Fruit fly (Drosophila melanogaster): ENCODE measurements around the gene CG13625.
A peak's percentile ranks its signal among the peaks of the same experiment; 100 is the strongest.

The CG13625 gene

dm6 chr3R:24598549-24599204 is 13.7 kb upstream of the CG13625 start (continued):
- TF ChIP-seq kah (GFP tag; optimal IDR thresholded peaks at IDR 0.05): no peak
- no peak for TF ChIP-seq prd (optimal IDR thresholded peaks at IDR 0.05)
- TF ChIP-seq prd (GFP tag; IDR thresholded peaks at IDR 0.05): peak; percentile 46; the same call in 2 of the 3 replicates
- no peak for TF ChIP-seq CG1792 (GFP tag; optimal IDR thresholded peaks at IDR 0.05)
- TF ChIP-seq lilli (GFP tag; optimal IDR thresholded peaks at IDR 0.05): peak; percentile 2
- TF ChIP-seq CG14710 (tag; optimal IDR thresholded peaks at IDR 0.05): peak; percentile 16
- TF ChIP-seq C15 (GFP tag; IDR thresholded peaks at IDR 0.05): no peak
- peak; percentile 41 for TF ChIP-seq slp2 (GFP tag; optimal IDR thresholded peaks at IDR 0.05)
- no peak for TF ChIP-seq stc (GFP tag; IDR thresholded peaks at IDR 0.05)
- TF ChIP-seq z (GFP tag; IDR thresholded peaks at IDR 0.05): no peak
- TF ChIP-seq CG2875 (GFP tag; optimal IDR thresholded peaks at IDR 0.05): no peak
- no peak for TF ChIP-seq Kr (GFP tag; optimal IDR thresholded peaks at IDR 0.05)
- peak; percentile 12 for TF ChIP-seq cwo (GFP tag; optimal IDR thresholded peaks at IDR 0.05)
- peak in 1 of 2 experiments; percentile 27 for TF ChIP-seq dpn (GFP tag; optimal IDR thresholded peaks at IDR 0.05)
- peak; percentile 24 for TF ChIP-seq CG7839 (tag; optimal IDR thresholded peaks at IDR 0.05)
- TF ChIP-seq CG1647 (GFP tag; optimal IDR thresholded peaks at IDR 0.05): no peak
- no peak for TF ChIP-seq Opbp (GFP tag; IDR thresholded peaks at IDR 0.05; ENCODE audit: partially characterized antibody)
- TF ChIP-seq ewg (GFP tag; optimal IDR thresholded peaks at IDR 0.05): peak; percentile 26
- peak; percentile 37; the same call in 1 of the 2 replicates for TF ChIP-seq lmd (GFP tag; IDR thresholded peaks at IDR 0.05)
- no peak for TF ChIP-seq CG4424 (GFP tag; optimal IDR thresholded peaks at IDR 0.05)
- TF ChIP-seq Lhr (GFP tag; optimal IDR thresholded peaks at IDR 0.05): no peak
- TF ChIP-seq Hr51 (GFP tag; optimal IDR thresholded peaks at IDR 0.05): peak in 1 of 2 experiments; percentile 48
- peak; percentile 56 for TF ChIP-seq Sox102F (GFP tag; optimal IDR thresholded peaks at IDR 0.05)
- TF ChIP-seq CG17361 (GFP tag; IDR thresholded peaks at IDR 0.05): peak; percentile 71
- peak; percentile 51 for TF ChIP-seq dmrt99B (tag; optimal IDR thresholded peaks at IDR 0.05)
- no peak for TF ChIP-seq CG31224 (GFP tag; IDR thresholded peaks at IDR 0.05)
- TF ChIP-seq CoRest (tag; optimal IDR thresholded peaks at IDR 0.05): peak; percentile 13
- TF ChIP-seq sens (GFP tag): peak; percentile 80
- 0 out of 3 replicates have a peak, but pooled peaks have one; percentile 35 for TF ChIP-seq CG7357 (GFP tag; IDR thresholded peaks at IDR 0.05)
- TF ChIP-seq pan (optimal IDR thresholded peaks at IDR 0.05): no peak
- TF ChIP-seq pan (GFP tag; optimal IDR thresholded peaks at IDR 0.05 in 1 of 2, IDR thresholded peaks at IDR 0.05 in 1 of 2): no peak
- TF ChIP-seq CG9437 (GFP tag; optimal IDR thresholded peaks at IDR 0.05): peak; percentile 45
- no peak for TF ChIP-seq kni (GFP tag; optimal IDR thresholded peaks at IDR 0.05)
- peak; percentile 21 for TF ChIP-seq Fer1 (GFP tag; optimal IDR thresholded peaks at IDR 0.05)
- peak; percentile 4 for TF ChIP-seq CG30431 (GFP tag; optimal IDR thresholded peaks at IDR 0.05)
- TF ChIP-seq gro (GFP tag; optimal IDR thresholded peaks at IDR 0.05): no peak
- TF ChIP-seq crol (GFP tag; IDR thresholded peaks at IDR 0.05): peak; percentile 38; the same call in 1 of the 2 replicates
- peak; percentile 0 for TF ChIP-seq CG16863 (GFP tag; optimal IDR thresholded peaks at IDR 0.05)
- peak; percentile 32 for TF ChIP-seq CG7556 (GFP tag; optimal IDR thresholded peaks at IDR 0.05)
- TF ChIP-seq shn (GFP tag; optimal IDR thresholded peaks at IDR 0.05): peak; percentile 1
- TF ChIP-seq CG9215 (GFP tag; IDR thresholded peaks at IDR 0.05): no peak
- TF ChIP-seq gsb-n (tag; optimal IDR thresholded peaks at IDR 0.05): no peak
- peak; percentile 62 for TF ChIP-seq CG11504 (tag; optimal IDR thresholded peaks at IDR 0.05)
- peak; percentile 50 for TF ChIP-seq CG18262 (tag; optimal IDR thresholded peaks at IDR 0.05)
- peak; percentile 36; the same call in 1 of the 2 replicates for TF ChIP-seq vvl (GFP tag; IDR thresholded peaks at IDR 0.05)
- peak; percentile 22 for TF ChIP-seq CG12391 (tag; optimal IDR thresholded peaks at IDR 0.05)
- TF ChIP-seq bbx (GFP tag; IDR thresholded peaks at IDR 0.05; ENCODE audit: partially characterized antibody): no peak
- no peak for TF ChIP-seq pfk (GFP tag; optimal IDR thresholded peaks at IDR 0.05)
- peak in 1 of 2 experiments; percentile 19 for TF ChIP-seq chif (GFP tag; optimal IDR thresholded peaks at IDR 0.05)
- TF ChIP-seq Tbp (GFP tag; optimal IDR thresholded peaks at IDR 0.05): no peak

Measured in whole organism, embryonic.